Worm (Caenorhabditis elegans) whole organism, L4 larva: ENCODE results near the gene lgc-47.

Source experiments
- daf-12 ChIP-seq: fragments of 150-350 bp; optimal IDR thresholded peaks from 2 replicates; lab custom pipeline; 2014; ENCODE audit warnings: missing biosample characterization, missing genetic modification reagents, missing genetic modification characterization
- lin-39 ChIP-seq: fragments of 150-350 bp; optimal IDR thresholded peaks from 2 replicates; lab custom pipeline; 2014; ENCODE audit warnings: missing biosample characterization, missing genetic modification reagents, missing genetic modification characterization
- nhr-237 ChIP-seq: sonication (generic microtip); optimal IDR thresholded peaks from 2 replicates; lab custom pipeline; 2017; ENCODE audit warnings: missing biosample characterization, missing genetic modification characterization
- unc-130 ChIP-seq: sonication (generic microtip); optimal IDR thresholded peaks from 2 replicates; lab custom pipeline; 2016; ENCODE audit warnings: missing genetic modification reagents, missing genetic modification characterization, missing compliant biosample characterization

DNA sequence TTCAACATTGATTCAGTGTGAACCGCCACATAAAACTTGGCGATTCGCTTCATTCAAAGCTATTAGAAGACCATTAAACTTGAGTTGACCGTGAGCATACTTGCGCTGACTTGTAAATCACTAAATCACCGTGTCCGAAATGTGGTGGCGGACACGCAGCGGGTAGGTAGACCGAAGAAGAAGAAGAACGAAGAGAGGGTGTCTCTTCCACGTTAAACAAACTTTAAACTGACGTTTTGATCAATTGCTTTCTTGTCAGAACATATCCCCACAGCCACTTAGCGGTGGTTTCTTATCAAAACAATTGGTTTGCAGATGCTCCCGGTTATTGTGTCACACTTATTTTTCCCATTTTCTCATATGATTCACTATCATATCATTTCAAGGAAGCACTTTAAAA, 36.1 kb upstream of the lgc-47 start:
- no peak for TF ChIP-seq nhr-237 (tag; lab: Kevin White, UChicago)
- no peak for TF ChIP-seq unc-130
- TF ChIP-seq daf-12 (tag; lab: Kevin White, UChicago) = no peak
- TF ChIP-seq lin-39 (tag; lab: Kevin White, UChicago) = no peak
